Fruit fly (Drosophila melanogaster) whole organism, embryonic: ENCODE results near the gene CG8176.

ENCODE experiments used
- Aef1 ChIP-seq: fragments of 200-800 bp; sonication (Bioruptor generic); IDR thresholded peaks from 3 replicates; pipeline ENCODE4 v1.3.6; 2022; ENCODE audit warnings: missing biosample characterization, missing genetic modification characterization
- Asciz ChIP-seq: fragments of 200-800 bp; sonication (Bioruptor generic); optimal IDR thresholded peaks from 2 replicates; lab custom pipeline; 2017; ENCODE audit warnings: missing biosample characterization, mild to moderate bottlenecking, missing genetic modification characterization, missing genetic modification reagents
- Awh ChIP-seq: fragments of 200-800 bp; sonication (Bioruptor generic); IDR thresholded peaks from 2 replicates; pipeline ENCODE4, ENCODE4 v1.3.6; 2022; ENCODE audit warnings: missing biosample characterization, missing genetic modification characterization
- CG11093 ChIP-seq: fragments of 200-800 bp; sonication (Bioruptor generic); IDR thresholded peaks from 3 replicates; pipeline ENCODE4 v1.3.6; 2022; ENCODE audit warnings: missing biosample characterization, missing genetic modification characterization
- CG11398 ChIP-seq: fragments of 200-800 bp; sonication (Bioruptor generic); optimal IDR thresholded peaks from 2 replicates; lab custom pipeline; 2016; ENCODE audit warnings: missing biosample characterization, missing genetic modification characterization
- CG11504 ChIP-seq: fragments of 200-800 bp; sonication (Bioruptor generic); optimal IDR thresholded peaks from 3 replicates; lab custom pipeline; 2019; ENCODE audit warnings: missing biosample characterization, mild to moderate bottlenecking, missing genetic modification characterization, moderate library complexity
- CG15269 ChIP-seq: fragments of 200-800 bp; sonication (Bioruptor generic); optimal IDR thresholded peaks from 2 replicates; lab custom pipeline; 2018; ENCODE audit warnings: missing biosample characterization, mild to moderate bottlenecking, missing genetic modification characterization, moderate library complexity
- CG16813 ChIP-seq: fragments of 200-800 bp; sonication (Bioruptor generic); IDR thresholded peaks from 3 replicates; pipeline ENCODE4 v1.3.6; 2022; ENCODE audit warnings: missing biosample characterization, missing genetic modification characterization; ENCODE audit not compliant: partially characterized antibody
- CG17186 ChIP-seq: fragments of 200-800 bp; sonication (Bioruptor generic); optimal IDR thresholded peaks from 3 replicates; lab custom pipeline; 2017; ENCODE audit warnings: missing biosample characterization, missing genetic modification reagents, missing genetic modification characterization
- CG17802 ChIP-seq: fragments of 200-800 bp; sonication (Bioruptor generic); optimal IDR thresholded peaks from 2 replicates; lab custom pipeline; 2018; ENCODE audit warnings: missing biosample characterization, mild to moderate bottlenecking, missing genetic modification characterization, moderate library complexity
- CG31224 ChIP-seq: fragments of 200-800 bp; sonication (Bioruptor generic); IDR thresholded peaks from 2 replicates; pipeline ENCODE4 v1.3.6; 2022; ENCODE audit warnings: missing biosample characterization, missing genetic modification characterization
- CG3281 ChIP-seq: fragments of 200-800 bp; sonication (Bioruptor generic); optimal IDR thresholded peaks from 3 replicates; lab custom pipeline; 2017; ENCODE audit warnings: missing biosample characterization, mild to moderate bottlenecking, missing genetic modification characterization
- CG33557 ChIP-seq: fragments of 200-800 bp; sonication (Bioruptor generic); optimal IDR thresholded peaks from 2 replicates; lab custom pipeline; 2019; ENCODE audit warnings: missing biosample characterization, mild to moderate bottlenecking, missing genetic modification characterization, moderate library complexity
- CG34422 ChIP-seq: fragments of 200-800 bp; sonication (Bioruptor generic); IDR thresholded peaks from 3 replicates; pipeline ENCODE4 v1.3.6; 2022; ENCODE audit warnings: missing biosample characterization, missing genetic modification characterization
- CG5953 ChIP-seq: fragments of 200-800 bp; sonication (Bioruptor generic); IDR thresholded peaks from 2 replicates; pipeline ENCODE4 v1.3.6; 2022; ENCODE audit warnings: missing biosample characterization, missing genetic modification characterization
- CG6654 ChIP-seq: fragments of 200-800 bp; sonication (Bioruptor generic); optimal IDR thresholded peaks from 2 replicates; lab custom pipeline; 2017; ENCODE audit warnings: missing biosample characterization, mild to moderate bottlenecking, missing genetic modification characterization
- CG8944 ChIP-seq: fragments of 200-800 bp; sonication (Bioruptor generic); optimal IDR thresholded peaks from 3 replicates; lab custom pipeline; 2016; ENCODE audit warnings: missing biosample characterization, missing genetic modification characterization
- CoRest ChIP-seq: fragments of 200-800 bp; sonication (Bioruptor generic); optimal IDR thresholded peaks from 3 replicates; lab custom pipeline; 2018; ENCODE audit warnings: missing biosample characterization, mild to moderate bottlenecking, missing genetic modification characterization, moderate library complexity
- D19B ChIP-seq: fragments of 200-800 bp; sonication (Bioruptor generic); optimal IDR thresholded peaks from 2 replicates; lab custom pipeline; 2017; ENCODE audit warnings: missing biosample characterization, mild to moderate bottlenecking, missing genetic modification characterization
- Dll ChIP-seq: fragments of 200-800 bp; sonication (Bioruptor generic); IDR thresholded peaks from 4 replicates; pipeline ENCODE4 v1.3.6; 2022; ENCODE audit warnings: missing biosample characterization, missing genetic modification characterization; ENCODE audit not compliant: partially characterized antibody
- Doc2 ChIP-seq: fragments of 200-800 bp; sonication (Bioruptor generic); IDR thresholded peaks from 2 replicates; pipeline ENCODE4 v1.3.6; 2022; ENCODE audit warnings: missing biosample characterization, missing genetic modification characterization
- Doc3 ChIP-seq: fragments of 200-800 bp; sonication (Bioruptor generic); IDR thresholded peaks from 3 replicates; pipeline ENCODE4 v1.3.6; 2022; ENCODE audit warnings: missing biosample characterization, missing genetic modification characterization; ENCODE audit not compliant: partially characterized antibody
- GATAe ChIP-seq: fragments of 200-800 bp; sonication (Bioruptor generic); conservative IDR thresholded peaks from 2 replicates; pipeline ENCODE4 v1.3.6; 2022; ENCODE audit warnings: missing biosample characterization, missing genetic modification characterization
- H2.0 ChIP-seq: fragments of 200-800 bp; sonication (Bioruptor generic); IDR thresholded peaks from 2 replicates; pipeline ENCODE4 v1.3.6; 2022; ENCODE audit warnings: missing biosample characterization, missing genetic modification characterization
- HLHmδ ChIP-seq: fragments of 200-800 bp; sonication (Bioruptor generic); optimal IDR thresholded peaks from 2 replicates; lab custom pipeline; 2018; ENCODE audit warnings: missing biosample characterization, mild to moderate bottlenecking, missing genetic modification characterization, moderate library complexity
- MBD-R2 ChIP-seq: fragments of 200-800 bp; sonication (Bioruptor generic); IDR thresholded peaks from 2 replicates; pipeline ENCODE4 v1.3.6; 2022; ENCODE audit warnings: missing biosample characterization, missing genetic modification characterization
- Med ChIP-seq: fragments of 200-800 bp; sonication (Bioruptor generic); peaks from one replicate; lab custom pipeline; 2016; ENCODE audit warnings: missing biosample characterization, missing genetic modification characterization, mild to moderate bottlenecking, inconsistent platforms, moderate library complexity
- Nf-YB ChIP-seq: fragments of 200-800 bp; sonication (Bioruptor generic); optimal IDR thresholded peaks from 3 replicates; lab custom pipeline; 2019; ENCODE audit warnings: missing biosample characterization, mild to moderate bottlenecking, missing genetic modification characterization, moderate library complexity
- Opbp ChIP-seq: fragments of 200-800 bp; sonication (Bioruptor generic); IDR thresholded peaks from 3 replicates; pipeline ENCODE4 v1.3.6; 2022; ENCODE audit warnings: missing biosample characterization, missing genetic modification characterization; ENCODE audit not compliant: partially characterized antibody
- Rx ChIP-seq: fragments of 200-800 bp; sonication (Bioruptor generic); IDR thresholded peaks from 2 replicates; pipeline ENCODE4 v1.3.6; 2022; ENCODE audit warnings: missing biosample characterization, missing genetic modification characterization
- Six4 ChIP-seq: fragments of 200-800 bp; sonication (Bioruptor generic); optimal IDR thresholded peaks from 2 replicates; lab custom pipeline; 2016; ENCODE audit warnings: missing biosample characterization, missing genetic modification characterization
- Tbp ChIP-seq: fragments of >200 bp; optimal IDR thresholded peaks from 2 replicates; lab custom pipeline; 2018; ENCODE audit warnings: missing biosample characterization, missing genetic modification characterization
- br ChIP-seq: fragments of >200 bp; optimal IDR thresholded peaks from 2 replicates; lab custom pipeline; 2017
- crc ChIP-seq: fragments of 200-800 bp; sonication (Bioruptor generic); optimal IDR thresholded peaks from 2 replicates; lab custom pipeline; 2016; ENCODE audit warnings: missing biosample characterization, missing genetic modification characterization
- dati ChIP-seq: fragments of 200-800 bp; sonication (Bioruptor generic); IDR thresholded peaks from 2 replicates; pipeline ENCODE4 v1.3.6; 2022; ENCODE audit warnings: missing biosample characterization, missing genetic modification characterization
- eve ChIP-seq, 2 experiments: fragments of >200 bp; optimal IDR thresholded peaks; 2 replicates each; lab custom pipeline; 2017; ENCODE audit warnings: missing biosample characterization in 2 of 2, missing genetic modification characterization in 2 of 2
- fd102C ChIP-seq: fragments of 200-800 bp; sonication (Bioruptor generic); optimal IDR thresholded peaks from 2 replicates; lab custom pipeline; 2018; ENCODE audit warnings: missing biosample characterization, mild to moderate bottlenecking, missing genetic modification characterization, moderate library complexity
- ftz-f1 ChIP-seq: fragments of 200-800 bp; sonication (Bioruptor generic); optimal IDR thresholded peaks from 2 replicates; lab custom pipeline; 2016; ENCODE audit warnings: missing biosample characterization, missing genetic modification characterization
- gem ChIP-seq: fragments of 200-800 bp; sonication (Bioruptor generic); optimal IDR thresholded peaks from 2 replicates; lab custom pipeline; 2019; ENCODE audit warnings: missing biosample characterization, mild to moderate bottlenecking, missing genetic modification characterization, moderate library complexity
- kay ChIP-seq: fragments of 200-800 bp; sonication (Bioruptor generic); optimal IDR thresholded peaks from 2 replicates; lab custom pipeline; 2016; ENCODE audit warnings: missing biosample characterization, missing genetic modification characterization
- lola ChIP-seq, 3 experiments: fragments of >200 bp in 2 of 3; fragments of 200-800 bp in 1 of 3; sonication (Bioruptor generic) in 1 of 3; optimal IDR thresholded peaks; 2 replicates each; lab custom pipeline; 2017 to 2019; ENCODE audit warnings: missing biosample characterization in 3 of 3, missing genetic modification characterization in 3 of 3, mild to moderate bottlenecking in 1 of 3, moderate library complexity in 1 of 3
- nmo ChIP-seq: fragments of 200-800 bp; sonication (Bioruptor generic); optimal IDR thresholded peaks from 2 replicates; lab custom pipeline; 2018; ENCODE audit warnings: missing biosample characterization, mild to moderate bottlenecking, missing genetic modification characterization, moderate library complexity
- onecut ChIP-seq: fragments of 200-800 bp; sonication (Bioruptor generic); IDR thresholded peaks from 2 replicates; pipeline ENCODE4 v1.3.6; 2022; ENCODE audit warnings: missing biosample characterization, missing genetic modification characterization
- prd ChIP-seq, 3 experiments: fragments of >200 bp in 2 of 3; fragments of 200-800 bp in 1 of 3; sonication (Bioruptor generic) in 1 of 3; optimal IDR thresholded peaks in 2 of 3; IDR thresholded peaks in 1 of 3; 2 replicates in 2 of 3; 3 replicates in 1 of 3; pipeline versions ENCODE4 v1.3.6 to Lab custom; 2017 to 2022; ENCODE audit warnings: missing biosample characterization in 1 of 3, missing genetic modification characterization in 1 of 3
- row ChIP-seq: fragments of 200-800 bp; sonication (Bioruptor generic); IDR thresholded peaks from 3 replicates; pipeline ENCODE4 v1.3.6; 2022; ENCODE audit warnings: missing biosample characterization, missing genetic modification characterization
- salm ChIP-seq: fragments of 200-800 bp; sonication (Bioruptor generic); optimal IDR thresholded peaks from 2 replicates; lab custom pipeline; 2018; ENCODE audit warnings: missing biosample characterization, mild to moderate bottlenecking, missing genetic modification characterization
- sens ChIP-seq: fragments of 200-800 bp; sonication (Bioruptor generic); peaks from one replicate; lab custom pipeline; 2016; ENCODE audit warnings: missing biosample characterization, missing genetic modification characterization
- seq ChIP-seq: fragments of 200-800 bp; sonication (Bioruptor generic); IDR thresholded peaks from 2 replicates; pipeline ENCODE4 v1.3.6; 2022; ENCODE audit warnings: missing biosample characterization, missing genetic modification characterization
- sqz ChIP-seq: fragments of 200-800 bp; sonication (Bioruptor generic); optimal IDR thresholded peaks from 3 replicates; lab custom pipeline; 2018; ENCODE audit warnings: missing biosample characterization, mild to moderate bottlenecking, missing genetic modification characterization
- toy ChIP-seq: fragments of 200-800 bp; sonication (Bioruptor generic); IDR thresholded peaks from 2 replicates; pipeline ENCODE4 v1.3.6; 2022; ENCODE audit warnings: missing biosample characterization, missing genetic modification characterization
- z ChIP-seq: fragments of 200-800 bp; sonication (Bioruptor generic); IDR thresholded peaks from 3 replicates; pipeline ENCODE4 v1.3.6; 2022; ENCODE audit warnings: missing biosample characterization, missing genetic modification characterization

The CG8176 gene

DNA sequence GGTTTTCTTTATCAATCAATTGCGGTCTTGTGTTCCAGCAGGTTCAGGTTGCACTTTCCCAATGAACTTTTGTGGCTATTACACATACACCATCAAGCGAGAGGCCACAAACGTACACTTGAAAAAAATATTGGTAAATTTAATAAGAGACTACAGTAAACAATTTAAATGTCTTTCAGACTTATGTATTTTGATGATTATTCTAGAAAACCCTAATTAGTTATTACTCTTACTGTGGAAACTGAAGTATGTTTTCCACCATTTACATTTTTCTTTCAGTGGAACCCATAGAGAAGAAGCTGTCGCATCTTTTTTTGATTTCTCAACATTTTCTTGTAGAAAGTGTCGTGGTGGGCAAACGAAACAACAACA is 18.3 kb downstream of the CG8176 start (continued):
- no peak for TF ChIP-seq CG16813 (GFP tag; lab: Robert Waterston, UW)
- TF ChIP-seq CoRest (tag; lab: Kevin White, UChicago): peak; percentile 95
- TF ChIP-seq CG8944 (GFP tag; lab: Kevin White, UChicago): peak; percentile 90
- TF ChIP-seq crc (GFP tag; lab: Kevin White, UChicago): peak; percentile 84
- TF ChIP-seq br: no peak
- TF ChIP-seq MBD-R2 (GFP tag; lab: Robert Waterston, UW): peak; percentile 62; the same call in 1 of the 2 replicates
- peak; percentile 94 for TF ChIP-seq CG11398 (GFP tag; lab: Kevin White, UChicago)
- TF ChIP-seq fd102C: no peak
- no peak for TF ChIP-seq Tbp (GFP tag; lab: Kevin White, UChicago)
- peak; percentile 89 for TF ChIP-seq CG11093 (GFP tag; lab: Robert Waterston, UW)
- peak; percentile 96 for TF ChIP-seq nmo
- peak; percentile 95 for TF ChIP-seq CG15269 (tag; lab: Kevin White, UChicago)
- no peak for TF ChIP-seq Doc3 (GFP tag; lab: Robert Waterston, UW)
- TF ChIP-seq sens (GFP tag; lab: Kevin White, UChicago): peak; percentile 99
- TF ChIP-seq onecut: peak; percentile 75
- peak; percentile 31; the same call in 1 of the 2 replicates for TF ChIP-seq Doc2 (GFP tag; lab: Robert Waterston, UW)
- peak; percentile 77 for TF ChIP-seq CG6654 (GFP tag; lab: Kevin White, UChicago)
- TF ChIP-seq D19B (GFP tag; lab: Kevin White, UChicago): peak; percentile 68
- no peak for TF ChIP-seq HLHmδ (GFP tag; lab: Kevin White, UChicago)
- peak; percentile 98 for TF ChIP-seq gem (tag; lab: Kevin White, UChicago)
- peak; percentile 79 for TF ChIP-seq CG17802 (tag; lab: Kevin White, UChicago)
- TF ChIP-seq ftz-f1: no peak
- 0 out of 3 replicates have a peak, but pooled peaks have one; percentile 19 for TF ChIP-seq z
- TF ChIP-seq prd (optimal IDR thresholded peaks at IDR 0.05; lab: Kevin White, UChicago): no peak
- peak; percentile 93 for TF ChIP-seq prd (GFP tag; IDR thresholded peaks at IDR 0.05; lab: Robert Waterston, UW)
- TF ChIP-seq Med (GFP tag; lab: Kevin White, UChicago): peak; percentile 98
- peak; percentile 82 for TF ChIP-seq kay (GFP tag; lab: Kevin White, UChicago)
- peak; percentile 96 for TF ChIP-seq CG11504 (tag; lab: Kevin White, UChicago)
- peak; percentile 78 for TF ChIP-seq Nf-YB (GFP tag; lab: Kevin White, UChicago)
- TF ChIP-seq sqz (GFP tag; lab: Kevin White, UChicago): peak; percentile 86
- TF ChIP-seq lola (GFP tag; optimal IDR thresholded peaks at IDR 0.05; lab: Kevin White, UChicago): peak in 1 of 3 experiments; percentile 89
- peak; percentile 73 for TF ChIP-seq CG17186 (GFP tag; lab: Kevin White, UChicago)
- peak; percentile 80 for TF ChIP-seq dati (GFP tag; lab: Robert Waterston, UW)
- TF ChIP-seq H2.0 (GFP tag; lab: Robert Waterston, UW): peak; percentile 93
- TF ChIP-seq CG33557 (GFP tag; lab: Kevin White, UChicago): peak; percentile 64
- peak; percentile 96 for TF ChIP-seq Asciz (GFP tag; lab: Kevin White, UChicago)
- TF ChIP-seq seq (GFP tag; lab: Robert Waterston, UW): peak; percentile 82
- TF ChIP-seq Aef1 (GFP tag; lab: Robert Waterston, UW): peak; percentile 83
- peak; percentile 91 for TF ChIP-seq Six4
- peak in 1 of 2 experiments; percentile 98 for TF ChIP-seq eve (GFP tag; optimal IDR thresholded peaks at IDR 0.05; lab: Kevin White, UChicago)
- peak; percentile 85 for TF ChIP-seq Rx (GFP tag; lab: Robert Waterston, UW)
- TF ChIP-seq CG34422 (GFP tag; lab: Robert Waterston, UW): peak; percentile 90
- TF ChIP-seq CG5953 (GFP tag; lab: Robert Waterston, UW): peak; percentile 90
- TF ChIP-seq CG3281 (GFP tag; lab: Kevin White, UChicago): peak; percentile 87
- TF ChIP-seq Opbp: no peak
- no peak for TF ChIP-seq Dll (GFP tag; lab: Robert Waterston, UW)
- peak; percentile 33 for TF ChIP-seq GATAe (GFP tag; lab: Robert Waterston, UW)
- peak; percentile 88 for TF ChIP-seq row (GFP tag; lab: Robert Waterston, UW)
- peak; percentile 93 for TF ChIP-seq Awh (GFP tag; lab: Robert Waterston, UW)
- TF ChIP-seq CG31224: peak; percentile 74
- TF ChIP-seq salm (tag; lab: Kevin White, UChicago): peak; percentile 94
- TF ChIP-seq toy: peak; percentile 75
